Worm (Caenorhabditis elegans): ENCODE data around the gene unc-86.

DNA sequence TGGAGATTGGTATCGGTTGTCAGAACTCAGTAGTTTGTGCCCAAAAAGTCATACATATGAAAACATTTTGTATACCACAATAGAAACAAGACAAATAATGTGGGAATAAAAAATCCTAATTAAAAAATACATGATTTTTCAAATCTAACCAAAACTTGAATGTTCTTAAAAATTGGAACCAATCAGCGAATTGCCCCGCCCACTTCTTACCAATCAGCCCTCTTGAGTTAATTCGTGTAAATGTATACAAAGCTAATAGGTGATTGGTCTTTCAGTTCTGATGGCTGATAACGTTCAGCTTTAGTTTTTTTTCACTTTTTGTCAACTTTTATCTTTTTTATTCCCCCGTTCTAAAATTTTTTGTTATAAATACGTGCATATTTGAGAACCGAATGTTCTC is 40.9 kb downstream of the unc-86 start:
- no peak for TF ChIP-seq B0310.2 (tag; optimal IDR thresholded peaks at IDR 0.05)
- no peak for TF ChIP-seq ama-1 (optimal IDR thresholded peaks at IDR 0.05)
- TF ChIP-seq ceh-13 (GFP tag; optimal IDR thresholded peaks at IDR 0.05): no peak
- TF ChIP-seq F13C5.2 (tag; optimal IDR thresholded peaks at IDR 0.05): no peak
